Worm (Caenorhabditis elegans): ENCODE data around the gene W01D2.6.

The W01D2.6 gene

ce11 chrII:14856922-14857321, 48.1 kb downstream of the W01D2.6 start, which contains the start of gene rbm-28:
Gene rbm-28, plus strand, starts transcription at chrII:14857259.
- TF ChIP-seq C34F6.9 (tag; optimal IDR thresholded peaks at IDR 0.05) (peak; percentile 31), blmp-1 (tag; optimal IDR thresholded peaks at IDR 0.05; ENCODE audit: insufficient read depth) (no peak), lsy-2 (tag; optimal IDR thresholded peaks at IDR 0.05) (peak in 1 of 2 experiments; percentile 55), sma-3 (GFP tag; optimal IDR thresholded peaks at IDR 0.05) (peak; percentile 19), elt-1 (tag; optimal IDR thresholded peaks at IDR 0.05) (no peak), gmeb-1 (tag; optimal IDR thresholded peaks at IDR 0.05) (peak; percentile 85), crh-2 (tag; optimal IDR thresholded peaks at IDR 0.05) (no peak), unc-55 (GFP tag; optimal IDR thresholded peaks at IDR 0.05) (no peak)

Measured in whole organism, L2 larva.